Worm (Caenorhabditis elegans): Measurements from ENCODE around the gene bcat-1.

ce11 chrX:12907502-12907901 is 30.2 kb downstream of the bcat-1 start, which contains the start of gene pqn-18:
- no peak for TF ChIP-seq hmbx-1 (tag; optimal IDR thresholded peaks at IDR 0.05)
- no peak for TF ChIP-seq ama-1 (optimal IDR thresholded peaks at IDR 0.05)
- no peak for TF ChIP-seq ets-7 (tag; optimal IDR thresholded peaks at IDR 0.05)

Data from whole organism, early embryonic.